Worm (Caenorhabditis elegans) whole organism, L2 larva: Measurements from ENCODE around the gene C27A7.6.
"Not testable (repeated sequence)": the region's sequence is repeated elsewhere in the genome, so short reads cannot be mapped to it uniquely, and the experiment has no call there.

ENCODE experiments used
- C34F6.9 ChIP-seq: fragments of 150-350 bp; optimal IDR thresholded peaks from 2 replicates; lab custom pipeline; 2014; ENCODE audit warnings: missing biosample characterization, missing genetic modification characterization
- F13H6.1 ChIP-seq: sonication (generic microtip); optimal IDR thresholded peaks from 2 replicates; lab custom pipeline; 2016; ENCODE audit warnings: missing genetic modification characterization, missing compliant biosample characterization
- Y55F3AM.14 ChIP-seq: fragments of 200-800 bp; sonication (Bioruptor generic); optimal IDR thresholded peaks from 2 replicates; lab custom pipeline; 2018; ENCODE audit warnings: mild to moderate bottlenecking, missing genetic modification characterization, missing compliant biosample characterization
- ZK546.5 ChIP-seq: sonication (generic microtip); optimal IDR thresholded peaks from 2 replicates; lab custom pipeline; 2017; ENCODE audit warnings: missing biosample characterization, missing genetic modification characterization
- aly-2 ChIP-seq: fragments of 150-350 bp; optimal IDR thresholded peaks from 2 replicates; lab custom pipeline; 2014; ENCODE audit warnings: missing biosample characterization, missing genetic modification characterization
- blmp-1 ChIP-seq: sonication (generic microtip); optimal IDR thresholded peaks from 2 replicates; lab custom pipeline; 2017; ENCODE audit warnings: missing genetic modification characterization, mild to moderate bottlenecking, missing compliant biosample characterization, antibody characterized with exemption, moderate library complexity; ENCODE audit not compliant: insufficient read depth
- ceh-16 ChIP-seq: fragments of 150-350 bp; optimal IDR thresholded peaks from 2 replicates; lab custom pipeline; 2014; ENCODE audit warnings: missing biosample characterization, missing genetic modification characterization
- crh-2 ChIP-seq: sonication (generic microtip); optimal IDR thresholded peaks from 2 replicates; lab custom pipeline; 2017; ENCODE audit warnings: missing biosample characterization, missing genetic modification characterization
- dmd-4 ChIP-seq: sonication (generic microtip); optimal IDR thresholded peaks from 2 replicates; lab custom pipeline; 2017; ENCODE audit warnings: missing biosample characterization, missing genetic modification characterization
- egl-27 ChIP-seq: sonication (generic microtip); optimal IDR thresholded peaks from 3 replicates; lab custom pipeline; 2017; ENCODE audit warnings: missing biosample characterization, missing genetic modification reagents, missing genetic modification characterization
- elt-1 ChIP-seq: fragments of 150-350 bp; optimal IDR thresholded peaks from 2 replicates; lab custom pipeline; 2014; ENCODE audit warnings: missing biosample characterization, missing genetic modification characterization
- elt-3 ChIP-seq: sonication (generic microtip); optimal IDR thresholded peaks from 2 replicates; lab custom pipeline; 2017; ENCODE audit warnings: missing biosample characterization, missing genetic modification characterization
- fos-1 ChIP-seq: fragments of 150-350 bp; optimal IDR thresholded peaks from 2 replicates; lab custom pipeline; 2014; ENCODE audit warnings: missing biosample characterization, missing genetic modification characterization
- gmeb-1 ChIP-seq: fragments of 150-350 bp; optimal IDR thresholded peaks from 2 replicates; lab custom pipeline; 2014; ENCODE audit warnings: missing biosample characterization, missing genetic modification characterization
- lin-11 ChIP-seq: fragments of 150-350 bp; sonication (generic microtip); optimal IDR thresholded peaks from 2 replicates; lab custom pipeline; 2014; ENCODE audit warnings: missing biosample characterization, missing genetic modification characterization, inconsistent platforms, mixed read lengths
- lin-13 ChIP-seq: fragments of 150-350 bp; optimal IDR thresholded peaks from 2 replicates; lab custom pipeline; 2014; ENCODE audit warnings: missing biosample characterization, missing genetic modification reagents, missing genetic modification characterization
- mab-5 ChIP-seq: fragments of 150-350 bp; optimal IDR thresholded peaks from 2 replicates; lab custom pipeline; 2014; ENCODE audit warnings: missing biosample characterization, missing genetic modification characterization
- nhr-10 ChIP-seq: sonication (generic microtip); optimal IDR thresholded peaks from 2 replicates; lab custom pipeline; 2017; ENCODE audit warnings: missing biosample characterization, missing genetic modification characterization
- nhr-11 ChIP-seq: fragments of 150-350 bp; optimal IDR thresholded peaks from 2 replicates; lab custom pipeline; 2014; ENCODE audit warnings: missing biosample characterization, missing genetic modification characterization
- nhr-129 ChIP-seq: fragments of 150-350 bp; optimal IDR thresholded peaks from 2 replicates; lab custom pipeline; 2014; ENCODE audit warnings: missing biosample characterization, missing genetic modification characterization
- nhr-21 ChIP-seq: fragments of 150-350 bp; optimal IDR thresholded peaks from 2 replicates; lab custom pipeline; 2014; ENCODE audit warnings: missing biosample characterization, missing genetic modification characterization
- nhr-23 ChIP-seq: fragments of 150-350 bp; optimal IDR thresholded peaks from 2 replicates; lab custom pipeline; 2014; ENCODE audit warnings: missing biosample characterization, missing genetic modification reagents, missing genetic modification characterization
- nhr-237 ChIP-seq: fragments of 150-350 bp; optimal IDR thresholded peaks from 2 replicates; lab custom pipeline; 2014; ENCODE audit warnings: missing biosample characterization, missing genetic modification characterization
- sem-4 ChIP-seq: fragments of 150-350 bp; optimal IDR thresholded peaks from 2 replicates; lab custom pipeline; 2014; ENCODE audit warnings: missing biosample characterization, missing genetic modification reagents, missing genetic modification characterization
- skn-1 ChIP-seq: sonication (generic microtip); optimal IDR thresholded peaks from 2 replicates; lab custom pipeline; 2017; ENCODE audit warnings: missing biosample characterization, missing genetic modification characterization
- snpc-4 ChIP-seq: fragments of 150-350 bp; optimal IDR thresholded peaks from 2 replicates; lab custom pipeline; 2014; ENCODE audit warnings: missing biosample characterization, missing genetic modification characterization
- unc-39 ChIP-seq: fragments of 150-350 bp; optimal IDR thresholded peaks from 2 replicates; lab custom pipeline; 2014; ENCODE audit warnings: missing biosample characterization, missing genetic modification characterization
- unc-55 ChIP-seq: fragments of 150-350 bp; sonication (generic microtip); optimal IDR thresholded peaks from 3 replicates; lab custom pipeline; 2014; ENCODE audit warnings: missing biosample characterization, missing genetic modification reagents, missing genetic modification characterization
- zag-1 ChIP-seq: fragments of 150-350 bp; optimal IDR thresholded peaks from 2 replicates; lab custom pipeline; 2014; ENCODE audit warnings: missing biosample characterization, missing genetic modification characterization
- ztf-1 ChIP-seq: fragments of 200-800 bp; sonication (Bioruptor generic); conservative IDR thresholded peaks from 2 replicates; pipeline ENCODE4 v1.3.6; 2022; ENCODE audit warnings: missing genetic modification characterization, missing compliant biosample characterization
- ztf-11 ChIP-seq: sonication (generic microtip); optimal IDR thresholded peaks from 2 replicates; lab custom pipeline; 2017; ENCODE audit warnings: missing biosample characterization, missing genetic modification characterization

Gene C27A7.6

ce11 chrV:12152857-12153256, 22.3 kb upstream of the C27A7.6 start, which contains the start of gene C27A7.8:
Gene C27A7.8, plus strand, starts transcription at chrV:12153157.
- TF ChIP-seq blmp-1 (tag; lab: Kevin White, UChicago), result no peak
- TF ChIP-seq ZK546.5 (tag; lab: Kevin White, UChicago), result no peak
- TF ChIP-seq aly-2, result no peak
- no peak for TF ChIP-seq fos-1 (tag; lab: Kevin White, UChicago)
- TF ChIP-seq, all 48 proteins: peak for 0

ce11 chrV:12150607-12151006, 20.0 kb upstream of the C27A7.6 start, which contains the start of gene che-11:
Gene che-11, minus strand, starts transcription at chrV:12150707.
- TF ChIP-seq snpc-4 (tag; lab: Kevin White, UChicago), result no peak
- no peak for TF ChIP-seq skn-1
- no peak for TF ChIP-seq lin-11 (tag; lab: Kevin White, UChicago)

DNA sequence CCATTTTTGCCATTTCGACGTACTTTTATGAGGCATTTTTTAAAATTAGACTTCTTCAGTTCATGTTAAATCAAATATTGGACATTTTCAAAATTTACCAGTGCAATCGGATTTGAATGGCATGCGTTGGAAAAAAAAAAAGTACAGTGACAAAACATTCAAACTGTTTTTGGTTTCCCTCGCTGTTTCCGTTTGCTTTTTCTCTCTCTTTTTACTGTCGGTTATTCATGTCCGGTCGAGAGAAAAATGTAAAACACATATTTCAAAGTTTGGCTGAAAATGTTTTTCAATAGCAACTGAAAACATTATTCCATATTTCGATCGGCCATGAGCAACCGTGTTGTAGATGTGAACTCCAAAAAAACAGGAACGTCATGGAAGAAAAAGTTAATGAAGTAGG, 10.0 kb upstream of the C27A7.6 start, which contains the start of gene C27A7.3:
Gene C27A7.3 (plus strand): TSS at position 301 of the 400 bp plus-strand sequence.
- TF ChIP-seq crh-2 (no peak), nhr-21 (no peak), elt-3 (tag; lab: Kevin White, UChicago) (no peak), nhr-237 (tag; lab: Kevin White, UChicago) (no peak), dmd-4 (no peak), zag-1 (no peak), elt-1 (tag; lab: Kevin White, UChicago) (no peak)

ce11 chrV:12137942-12138341, 7.4 kb upstream of the C27A7.6 start:
- TF ChIP-seq nhr-21, result no peak
- TF ChIP-seq nhr-129 (tag; lab: Kevin White, UChicago), result no peak
- TF ChIP-seq nhr-237 (tag; lab: Kevin White, UChicago), result no peak
- no peak for TF ChIP-seq unc-55 (GFP tag; lab: Kevin White, UChicago)
- TF ChIP-seq ZK546.5 (tag; lab: Kevin White, UChicago), result no peak
- no peak for TF ChIP-seq Y55F3AM.14 (GFP tag; lab: Kevin White, UChicago)
- TF ChIP-seq lin-13 (GFP tag; lab: Kevin White, UChicago), result no peak
- no peak for TF ChIP-seq gmeb-1 (tag; lab: Kevin White, UChicago)
- no peak for TF ChIP-seq unc-39
- TF ChIP-seq ztf-1 (GFP tag; lab: Robert Waterston, UW), result no peak
- no peak for TF ChIP-seq ceh-16 (tag; lab: Kevin White, UChicago)
- no peak for TF ChIP-seq F13H6.1 (tag; lab: Kevin White, UChicago)
- TF ChIP-seq C34F6.9 (tag; lab: Kevin White, UChicago), result no peak
- TF ChIP-seq mab-5 (tag; lab: Kevin White, UChicago), result no peak
- TF ChIP-seq sem-4 (tag; lab: Kevin White, UChicago), result no peak
- TF ChIP-seq nhr-10 (tag; lab: Kevin White, UChicago), result no peak
- TF ChIP-seq nhr-23 (tag; lab: Kevin White, UChicago), result no peak
- no peak for TF ChIP-seq aly-2

DNA sequence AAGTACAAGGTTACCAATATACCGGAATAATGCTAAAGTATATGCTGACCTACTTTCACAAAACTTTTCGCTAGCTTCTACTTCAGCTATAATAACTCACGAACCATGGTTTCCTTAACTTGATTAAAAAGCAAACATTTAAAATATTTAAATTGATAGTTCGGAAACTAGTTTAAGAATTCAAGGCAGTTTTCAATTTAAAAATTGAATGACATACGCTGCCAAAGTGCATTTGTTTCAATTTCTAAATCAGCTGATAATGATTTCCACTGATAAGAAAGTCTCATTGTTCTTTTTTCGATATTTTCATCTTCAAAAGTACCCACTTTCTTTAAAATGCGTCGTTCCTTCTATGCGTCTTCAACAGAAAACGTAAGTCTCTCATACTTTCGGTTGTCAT, 569 bp upstream of the C27A7.6 start, which contains the start of gene enpp-1:
Gene enpp-1 (plus strand): TSS at position 301 of the 400 bp plus-strand sequence.
- not testable (repeated sequence) for TF ChIP-seq egl-27, ztf-11, nhr-11 (tag; lab: Kevin White, UChicago)
- TF ChIP-seq, all 48 proteins: peak for 0; not testable (repeated sequence) for 48

- TF ChIP-seq ZK546.5 (tag; lab: Kevin White, UChicago) (no peak), zag-1 (no peak), Y55F3AM.14 (GFP tag; lab: Kevin White, UChicago) (no peak), aly-2 (no peak), nhr-11 (tag; lab: Kevin White, UChicago) (no peak), nhr-23 (tag; lab: Kevin White, UChicago) (no peak), nhr-10 (tag; lab: Kevin White, UChicago) (no peak), lin-13 (GFP tag; lab: Kevin White, UChicago) (no peak), snpc-4 (tag; lab: Kevin White, UChicago) (no peak)
Observed at ce11 chrV:12121274-12121673, 9.3 kb downstream of the C27A7.6 start, which contains the start of gene C13C4.6. Gene C13C4.6, plus strand, starts transcription at chrV:12121574.
